Worm (Caenorhabditis elegans) whole organism, L4 larva: ENCODE results near the gene glt-5.
A peak's percentile ranks its signal among the peaks of the same experiment; 100 is the strongest.
"Not testable (repeated sequence)": the region's sequence is repeated elsewhere in the genome, so short reads cannot be mapped to it uniquely, and the experiment has no call there.

Experiments used
- aly-2 ChIP-seq: sonication (generic microtip); optimal IDR thresholded peaks from 2 replicates; lab custom pipeline; 2018; ENCODE audit warnings: missing biosample characterization, missing genetic modification characterization
- ama-1 ChIP-seq: fragments of 150-350 bp; optimal IDR thresholded peaks from 2 replicates; lab custom pipeline; 2014; ENCODE audit warnings: inconsistent platforms, mixed read lengths
- lim-7 ChIP-seq: fragments of 200-800 bp; sonication (Bioruptor generic); IDR thresholded peaks from 2 replicates; pipeline ENCODE4 v1.3.6; 2022; ENCODE audit warnings: missing genetic modification characterization, missing compliant biosample characterization
- lin-38 ChIP-seq: fragments of 200-800 bp; sonication (Bioruptor generic); IDR thresholded peaks from 2 replicates; pipeline ENCODE4 v1.3.6; 2022; ENCODE audit warnings: missing genetic modification reagents, missing genetic modification characterization, missing compliant biosample characterization
- lir-3 ChIP-seq: sonication (generic microtip); optimal IDR thresholded peaks from 2 replicates; lab custom pipeline; 2016; ENCODE audit warnings: mild to moderate bottlenecking, missing genetic modification characterization, missing compliant biosample characterization
- lsy-2 ChIP-seq, 2 experiments: fragments of 150-350 bp in 1 of 2; sonication (generic microtip) in 1 of 2; optimal IDR thresholded peaks; 2 replicates each; lab custom pipeline; 2014 to 2017; ENCODE audit warnings: missing biosample characterization in 2 of 2, missing genetic modification characterization in 2 of 2
- madf-9 ChIP-seq: fragments of 200-800 bp; sonication (Bioruptor generic); conservative IDR thresholded peaks from 2 replicates; pipeline ENCODE4 v1.3.6; 2022; ENCODE audit warnings: missing genetic modification reagents, missing genetic modification characterization, missing compliant biosample characterization
- nhr-111 ChIP-seq: fragments of 200-800 bp; sonication (Bioruptor generic); optimal IDR thresholded peaks from 2 replicates; lab custom pipeline; 2018; ENCODE audit warnings: mild to moderate bottlenecking, missing genetic modification characterization, missing compliant biosample characterization
- nhr-76 ChIP-seq: fragments of 150-350 bp; optimal IDR thresholded peaks from 2 replicates; lab custom pipeline; 2014; ENCODE audit warnings: missing biosample characterization, missing genetic modification characterization
- php-3 ChIP-seq: fragments of 200-800 bp; sonication (Bioruptor generic); IDR thresholded peaks from 2 replicates; pipeline ENCODE4 v1.3.6; 2022; ENCODE audit warnings: missing genetic modification reagents, missing genetic modification characterization, missing compliant biosample characterization
- snpc-4 ChIP-seq: fragments of 150-350 bp; optimal IDR thresholded peaks from 2 replicates; lab custom pipeline; 2014; ENCODE audit warnings: missing biosample characterization, missing genetic modification characterization
- tag-97 ChIP-seq: fragments of 200-800 bp; sonication (Bioruptor generic); IDR thresholded peaks from 2 replicates; pipeline ENCODE4 v1.3.6; 2022; ENCODE audit warnings: missing genetic modification characterization, missing compliant biosample characterization
- zag-1 ChIP-seq: fragments of 150-350 bp; optimal IDR thresholded peaks from 2 replicates; lab custom pipeline; 2014; ENCODE audit warnings: missing biosample characterization, missing genetic modification characterization

DNA sequence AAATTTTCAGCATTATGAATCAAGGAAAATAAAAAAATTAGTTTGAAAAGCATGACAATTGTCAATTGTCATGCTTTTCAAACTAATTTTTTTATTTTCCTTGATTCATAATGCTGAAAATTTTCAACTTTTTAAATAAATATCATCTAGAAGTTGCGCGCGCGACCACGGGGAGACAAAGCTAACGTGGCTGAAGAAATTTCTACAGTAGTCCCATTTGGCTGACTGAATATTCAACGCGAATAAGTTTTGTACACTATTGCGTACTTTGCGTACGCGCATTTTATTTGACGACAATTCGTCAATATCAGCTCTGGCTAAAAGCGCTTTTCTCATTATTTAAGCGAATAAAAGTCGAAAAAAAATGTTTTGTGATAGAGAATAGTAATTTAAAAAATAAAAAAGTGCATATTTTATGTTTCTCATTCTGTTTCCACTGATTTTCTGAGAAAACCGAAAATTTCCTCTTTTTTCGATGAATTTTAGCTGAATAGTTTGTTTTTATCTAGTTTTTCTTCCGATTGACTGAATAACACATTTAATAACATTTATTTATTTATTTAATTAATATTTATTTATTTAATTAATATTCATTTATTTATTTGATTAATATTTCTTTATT, 10.1 kb upstream of the glt-5 start, which contains the start of gene Y53C12A.11:
- not testable (repeated sequence) for TF ChIP-seq nhr-76; aly-2 (tag; lab: Kevin White, UChicago); lir-3; zag-1 (tag; lab: Kevin White, UChicago); lim-7 (GFP tag; lab: Robert Waterston, UW); snpc-4; ama-1 (lab: Kevin White, UChicago); php-3 (GFP tag; lab: Robert Waterston, UW); nhr-111 (GFP tag; lab: Kevin White, UChicago); tag-97 (GFP tag; lab: Robert Waterston, UW); madf-9 (GFP tag; lab: Robert Waterston, UW)
- TF ChIP-seq lsy-2 (tag; optimal IDR thresholded peaks at IDR 0.05; lab: Kevin White, UChicago): peak in 1 of 2 experiments; percentile 36
- TF ChIP-seq lin-38: peak; percentile 77
